Worm (Caenorhabditis elegans): ENCODE results near the gene rbm-22.

Gene rbm-22

DNA sequence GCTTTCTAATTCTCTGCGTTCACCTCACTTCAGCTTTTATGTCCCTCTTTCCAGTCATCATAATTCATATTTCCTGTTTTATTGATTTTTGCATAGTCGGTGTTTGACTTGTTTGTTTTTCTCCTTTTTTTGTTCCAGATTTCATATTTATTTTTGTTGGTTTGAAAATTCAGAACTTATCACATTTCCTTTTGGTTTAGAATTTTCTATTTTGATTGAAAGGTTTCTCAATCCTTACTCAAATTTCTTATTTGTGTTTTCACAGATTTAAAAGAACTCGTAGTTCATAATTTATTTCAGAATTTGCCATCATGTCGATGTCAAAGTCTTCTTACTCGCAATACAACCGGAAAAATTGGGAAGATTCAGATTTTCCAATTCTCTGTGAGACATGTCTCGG is at the start of gene rbm-22:
rbm-22 (plus strand) TSS at position 301 of the 400 bp plus-strand sequence.
- TF ChIP-seq ztf-22 (GFP tag; optimal IDR thresholded peaks at IDR 0.05), result no peak

DNA sequence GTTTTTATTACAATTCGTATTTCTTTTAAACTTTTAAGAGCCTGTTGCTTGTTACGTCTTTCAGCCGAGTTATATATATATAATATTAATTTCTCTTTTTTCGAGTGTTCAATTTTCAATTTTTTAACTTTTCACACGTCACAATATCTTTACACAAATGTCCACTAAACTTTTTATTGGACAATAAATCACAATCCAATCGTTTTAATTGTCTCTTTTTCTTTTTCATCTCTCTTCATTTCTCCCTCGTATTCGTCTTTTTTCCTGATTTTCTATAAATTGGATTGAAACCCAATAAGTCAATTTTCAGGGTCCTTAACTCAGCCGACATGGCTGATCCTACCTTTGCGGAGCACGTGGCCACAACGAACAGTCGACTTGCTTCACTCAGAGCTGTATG is 49.1 kb upstream of the rbm-22 start, which contains the start of gene miz-1:
miz-1 (plus strand) TSS at position 301 of the 400 bp plus-strand sequence.
- TF ChIP-seq ceh-40 (GFP tag; IDR thresholded peaks at IDR 0.05) (no peak), fkh-3 (tag; optimal IDR thresholded peaks at IDR 0.05) (no peak)

DNA sequence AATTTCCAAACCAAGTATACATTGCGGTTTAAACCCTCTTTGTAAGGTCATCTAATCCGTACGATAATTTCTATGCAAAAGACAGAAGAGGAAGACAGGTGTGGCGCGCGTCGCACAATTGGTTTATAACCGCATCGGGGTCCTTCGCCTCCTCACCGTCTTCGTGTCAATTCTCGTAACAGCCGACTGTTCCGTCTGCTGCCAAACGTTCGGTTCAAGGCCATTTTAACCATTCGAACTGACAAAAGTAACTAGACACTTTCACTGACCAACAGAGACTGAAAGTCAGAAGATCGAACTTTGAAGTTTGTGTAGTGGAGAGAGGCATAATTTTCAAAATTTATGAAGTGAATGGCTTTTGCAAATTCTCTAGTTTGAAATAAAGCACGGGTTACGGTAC is 45.3 kb upstream of the rbm-22 start:
- no peak for TF ChIP-seq dox-1 (GFP tag; IDR thresholded peaks at IDR 0.05)
- no peak for TF ChIP-seq mes-4 (tag; optimal IDR thresholded peaks at IDR 0.05)
- 0 out of 2 replicates have a peak, but pooled peaks have one; percentile 21 for TF ChIP-seq lin-26 (GFP tag; IDR thresholded peaks at IDR 0.05)
- TF ChIP-seq let-526 (GFP tag; IDR thresholded peaks at IDR 0.05), result no peak
- no peak for TF ChIP-seq lin-35 (GFP tag; optimal IDR thresholded peaks at IDR 0.05)
- TF ChIP-seq tlf-1 (GFP tag; optimal IDR thresholded peaks at IDR 0.05), result no peak

DNA sequence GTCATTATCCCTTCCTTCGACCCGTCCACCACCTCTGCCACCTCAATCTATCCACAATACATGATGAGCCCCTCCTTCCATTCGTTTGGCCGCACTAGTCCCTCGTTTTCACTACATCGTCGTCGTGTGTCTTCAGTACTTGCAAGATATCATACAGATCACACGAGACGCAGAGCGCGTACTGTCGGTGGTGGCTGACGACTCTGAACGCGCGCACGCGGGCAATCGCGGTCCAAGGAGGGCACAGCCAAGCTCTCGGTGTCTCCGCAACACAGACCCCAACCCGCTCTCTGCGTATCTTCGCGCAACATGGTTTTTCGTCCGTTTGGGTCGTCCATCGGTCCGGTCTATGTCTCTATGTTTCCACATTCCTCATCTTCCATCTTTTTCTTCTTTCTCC is 44.2 kb upstream of the rbm-22 start:
- no peak for TF ChIP-seq pha-4 (tag; optimal IDR thresholded peaks at IDR 0.05)
- no peak for TF ChIP-seq ztf-26 (tag; optimal IDR thresholded peaks at IDR 0.05)
- peak; percentile 6 for TF ChIP-seq die-1 (tag; optimal IDR thresholded peaks at IDR 0.05)
- TF ChIP-seq cebp-1 (GFP tag; IDR thresholded peaks at IDR 0.05), result no peak
- TF ChIP-seq cebp-1 (tag; optimal IDR thresholded peaks at IDR 0.05), result peak; percentile 12
- TF ChIP-seq lin-26 (GFP tag; IDR thresholded peaks at IDR 0.05), result 0 out of 2 replicates have a peak, but pooled peaks have one; percentile 25
- peak; percentile 1 for TF ChIP-seq attf-5 (GFP tag; optimal IDR thresholded peaks at IDR 0.05)
- peak; percentile 67 for TF ChIP-seq dox-1 (GFP tag; IDR thresholded peaks at IDR 0.05)
- peak; percentile 96 for TF ChIP-seq zfh-2 (GFP tag; conservative IDR thresholded peaks at IDR 0.05)
- TF ChIP-seq K11D2.4 (GFP tag; IDR thresholded peaks at IDR 0.05), result 0 out of 2 replicates have a peak, but pooled peaks have one; percentile 15
- peak; percentile 78; the same call in 1 of the 2 replicates for TF ChIP-seq egrh-3 (GFP tag; IDR thresholded peaks at IDR 0.05)
- TF ChIP-seq ceh-27 (GFP tag; optimal IDR thresholded peaks at IDR 0.05), result peak; percentile 25
- no peak for TF ChIP-seq mes-4 (tag; optimal IDR thresholded peaks at IDR 0.05)
- no peak for TF ChIP-seq Y53F4B.3 (GFP tag; IDR thresholded peaks at IDR 0.05)
- TF ChIP-seq mcd-1 (GFP tag; IDR thresholded peaks at IDR 0.05), result peak; percentile 48; the same call in 1 of the 2 replicates
- TF ChIP-seq B0336.3 (GFP tag; IDR thresholded peaks at IDR 0.05), result 0 out of 2 replicates have a peak, but pooled peaks have one; percentile 19
- peak; percentile 61 for TF ChIP-seq hmg-1.2 (GFP tag; IDR thresholded peaks at IDR 0.05)
- TF ChIP-seq Y53G8AR.9 (GFP tag; conservative IDR thresholded peaks at IDR 0.05), result no peak

DNA sequence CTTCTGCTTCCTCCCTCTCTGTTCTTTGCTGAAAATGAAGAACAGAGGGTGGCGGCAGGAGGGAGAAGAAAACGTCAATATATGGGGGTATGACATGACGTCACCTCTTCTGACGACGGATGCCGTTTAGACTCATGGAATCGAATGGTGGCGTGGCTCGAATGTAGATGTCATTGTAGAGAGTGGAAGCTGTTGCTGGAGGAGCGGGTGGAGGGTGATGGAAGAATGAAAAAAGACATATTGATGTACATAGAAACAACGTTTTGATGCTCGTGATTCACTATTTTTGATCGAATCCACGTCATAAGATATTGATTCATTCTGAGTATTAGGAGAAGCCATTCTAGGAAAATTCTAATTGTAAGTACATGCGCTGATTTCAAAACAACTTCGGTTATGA is 42.2 kb upstream of the rbm-22 start:
- TF ChIP-seq lsl-1 (GFP tag; optimal IDR thresholded peaks at IDR 0.05), result no peak
- no peak for TF ChIP-seq sptf-2 (GFP tag; optimal IDR thresholded peaks at IDR 0.05)
- TF ChIP-seq zfh-2 (GFP tag; conservative IDR thresholded peaks at IDR 0.05), result peak; percentile 75
- peak; percentile 36 for TF ChIP-seq atf-7 (tag; optimal IDR thresholded peaks at IDR 0.05)
- TF ChIP-seq mxl-1 (tag; optimal IDR thresholded peaks at IDR 0.05), result no peak
- no peak for TF ChIP-seq hmg-1.2 (GFP tag; IDR thresholded peaks at IDR 0.05)
- peak; percentile 17 for TF ChIP-seq chd-7 (tag; optimal IDR thresholded peaks at IDR 0.05)
- no peak for TF ChIP-seq tbx-9 (tag; optimal IDR thresholded peaks at IDR 0.05; ENCODE audit: borderline replicate concordance)
- TF ChIP-seq pbrm-1 (GFP tag; IDR thresholded peaks at IDR 0.05), result 0 out of 2 replicates have a peak, but pooled peaks have one; percentile 6
- TF ChIP-seq lin-26 (GFP tag; IDR thresholded peaks at IDR 0.05), result no peak
- TF ChIP-seq K12H6.12 (tag; optimal IDR thresholded peaks at IDR 0.05), result peak; percentile 35
- no peak for TF ChIP-seq B0336.3 (GFP tag; IDR thresholded peaks at IDR 0.05)
- no peak for TF ChIP-seq attf-6 (GFP tag; IDR thresholded peaks at IDR 0.05)

Data from whole organism, young adult.